Worm (Caenorhabditis elegans): ENCODE data around the gene R160.4.

The R160.4 gene

ce11 chrX:4368800-4369199 is at the start of gene R160.4:
R160.4 (minus strand) TSS chrX:4368900.
- no peak for TF ChIP-seq pha-4 (tag; optimal IDR thresholded peaks at IDR 0.05)
- no peak for TF ChIP-seq sptf-1 (tag; optimal IDR thresholded peaks at IDR 0.05)
- no peak for TF ChIP-seq unc-120 (tag; optimal IDR thresholded peaks at IDR 0.05; ENCODE audit: poor library complexity, severe bottlenecking)
- TF ChIP-seq ceh-39 (tag; optimal IDR thresholded peaks at IDR 0.05) = no peak
- no peak for TF ChIP-seq cnd-1 (tag; optimal IDR thresholded peaks at IDR 0.05)
- no peak for TF ChIP-seq ztf-11 (tag; optimal IDR thresholded peaks at IDR 0.05)
- TF ChIP-seq sem-2 (GFP tag; optimal IDR thresholded peaks at IDR 0.05) = no peak
- TF ChIP-seq tbx-8 (GFP tag; optimal IDR thresholded peaks at IDR 0.05) = no peak
- TF ChIP-seq mep-1 (tag; optimal IDR thresholded peaks at IDR 0.05) = no peak
- no peak for TF ChIP-seq blmp-1 (tag; optimal IDR thresholded peaks at IDR 0.05)
- no peak for TF ChIP-seq nhr-76 (tag; optimal IDR thresholded peaks at IDR 0.05)
- no peak for TF ChIP-seq nhr-12 (tag; optimal IDR thresholded peaks at IDR 0.05)
- no peak for TF ChIP-seq hlh-1 (tag; optimal IDR thresholded peaks at IDR 0.05)
- no peak for TF ChIP-seq elt-3 (tag; optimal IDR thresholded peaks at IDR 0.05)
- no peak for TF ChIP-seq unc-62 (GFP tag; optimal IDR thresholded peaks at IDR 0.05)

- TF ChIP-seq elt-1 (tag; optimal IDR thresholded peaks at IDR 0.05; ENCODE audit: borderline replicate concordance, insufficient read depth) = no peak
- TF ChIP-seq zip-8 (tag; optimal IDR thresholded peaks at IDR 0.05) = no peak
- no peak for TF ChIP-seq mab-5 (tag; optimal IDR thresholded peaks at IDR 0.05)
- TF ChIP-seq nhr-12 (tag; optimal IDR thresholded peaks at IDR 0.05) = no peak
- TF ChIP-seq unc-62 (GFP tag; optimal IDR thresholded peaks at IDR 0.05) = no peak
- TF ChIP-seq sem-2 (GFP tag; optimal IDR thresholded peaks at IDR 0.05) = no peak
- peak; percentile 76 for TF ChIP-seq ces-1 (GFP tag; optimal IDR thresholded peaks at IDR 0.05)
- no peak for TF ChIP-seq tbx-8 (GFP tag; optimal IDR thresholded peaks at IDR 0.05)
Measured at ce11 chrX:4415289-4415688, 46.6 kb upstream of the R160.4 start.

DNA sequence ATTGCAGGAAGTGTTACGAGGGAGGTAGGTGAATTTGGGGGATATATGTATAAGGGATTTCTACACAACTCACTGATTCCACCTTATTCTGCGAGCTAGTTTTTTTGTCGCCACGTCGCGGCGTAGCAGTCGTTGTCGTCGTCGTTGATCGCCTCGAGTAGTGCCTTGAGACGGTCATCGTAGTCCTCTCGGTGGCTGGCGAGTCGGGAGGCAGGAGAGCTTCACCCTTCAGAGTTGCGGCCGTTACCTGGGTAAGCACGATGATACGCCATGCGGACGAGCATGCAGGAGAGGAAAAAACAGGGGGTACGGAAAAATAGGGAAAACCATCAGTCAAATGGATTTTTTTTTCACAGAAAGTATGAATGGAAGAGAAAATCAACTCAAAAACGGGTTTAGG is 44.5 kb upstream of the R160.4 start:
- TF ChIP-seq nhr-28 (tag; optimal IDR thresholded peaks at IDR 0.05) = no peak
- no peak for TF ChIP-seq unc-39 (tag; optimal IDR thresholded peaks at IDR 0.05)
- TF ChIP-seq mls-2 (tag; optimal IDR thresholded peaks at IDR 0.05) = no peak
- TF ChIP-seq mep-1 (tag; optimal IDR thresholded peaks at IDR 0.05) = no peak
- TF ChIP-seq unc-62 (GFP tag; optimal IDR thresholded peaks at IDR 0.05) = no peak
- no peak for TF ChIP-seq sptf-1 (tag; optimal IDR thresholded peaks at IDR 0.05)
- no peak for TF ChIP-seq blmp-1 (tag; optimal IDR thresholded peaks at IDR 0.05)
- TF ChIP-seq sem-2 (GFP tag; optimal IDR thresholded peaks at IDR 0.05) = no peak
- no peak for TF ChIP-seq ceh-43 (GFP tag; optimal IDR thresholded peaks at IDR 0.05)
- no peak for TF ChIP-seq nhr-2 (tag; optimal IDR thresholded peaks at IDR 0.05)
- no peak for TF ChIP-seq nhr-237 (tag; optimal IDR thresholded peaks at IDR 0.05)
- no peak for TF ChIP-seq lin-32 (GFP tag; optimal IDR thresholded peaks at IDR 0.05)
- no peak for TF ChIP-seq ham-2 (GFP tag; optimal IDR thresholded peaks at IDR 0.05)

ce11 chrX:4410280-4410911 is 41.7 kb upstream of the R160.4 start:
- TF ChIP-seq pha-4 (tag; optimal IDR thresholded peaks at IDR 0.05) = no peak
- no peak for TF ChIP-seq ceh-43 (GFP tag; optimal IDR thresholded peaks at IDR 0.05)
- no peak for TF ChIP-seq mep-1 (tag; optimal IDR thresholded peaks at IDR 0.05)
- TF ChIP-seq flh-1 (GFP tag; optimal IDR thresholded peaks at IDR 0.05) = no peak
- no peak for TF ChIP-seq tbx-8 (GFP tag; optimal IDR thresholded peaks at IDR 0.05)
- no peak for TF ChIP-seq cnd-1 (tag; optimal IDR thresholded peaks at IDR 0.05)
- no peak for TF ChIP-seq ztf-11 (tag; optimal IDR thresholded peaks at IDR 0.05)
- TF ChIP-seq unc-39 (tag; optimal IDR thresholded peaks at IDR 0.05) = no peak
- TF ChIP-seq elt-3 (tag; optimal IDR thresholded peaks at IDR 0.05) = no peak
- TF ChIP-seq ham-2 (GFP tag; optimal IDR thresholded peaks at IDR 0.05) = no peak
- no peak for TF ChIP-seq mab-5 (tag; optimal IDR thresholded peaks at IDR 0.05)
- no peak for TF ChIP-seq ceh-83 (GFP tag; optimal IDR thresholded peaks at IDR 0.05)
- no peak for TF ChIP-seq snpc-4 (tag; optimal IDR thresholded peaks at IDR 0.05)
- no peak for TF ChIP-seq sem-2 (GFP tag; optimal IDR thresholded peaks at IDR 0.05)
- TF ChIP-seq ces-1 (GFP tag; optimal IDR thresholded peaks at IDR 0.05) = no peak

DNA sequence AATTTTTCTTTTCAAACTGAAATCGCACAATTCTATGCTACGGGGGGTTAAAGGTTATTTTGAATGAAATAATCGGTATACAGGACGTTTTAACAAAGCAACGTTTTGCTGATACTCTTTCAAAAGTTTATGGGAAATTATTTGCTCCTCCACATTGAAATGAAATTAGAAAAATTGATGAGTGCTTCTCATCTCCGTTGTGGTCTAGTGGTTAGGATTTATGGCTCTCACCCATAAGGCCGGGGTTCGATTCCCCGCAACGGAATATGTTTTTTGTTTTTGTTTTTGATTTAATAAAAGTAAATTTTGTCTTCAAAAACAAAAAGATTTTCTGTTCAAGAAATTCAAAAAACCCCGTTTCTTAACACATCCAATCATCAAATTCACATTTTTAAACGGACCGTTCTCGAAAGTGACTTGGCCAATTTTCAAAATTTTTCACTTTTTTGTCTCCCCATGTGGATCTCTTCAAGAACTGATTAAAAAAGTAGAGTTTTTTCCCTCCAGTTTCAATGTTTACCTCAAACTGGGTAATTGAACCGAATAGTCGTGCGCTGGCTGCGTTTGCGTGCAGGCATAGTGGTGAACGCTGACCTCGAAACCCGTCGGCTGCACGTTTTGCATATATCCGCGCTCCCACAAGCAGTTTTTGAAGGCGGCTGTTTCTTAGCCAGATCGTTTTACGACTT is 41.0 kb upstream of the R160.4 start:
- TF ChIP-seq lin-32 (GFP tag; optimal IDR thresholded peaks at IDR 0.05) (no peak), ceh-83 (GFP tag; optimal IDR thresholded peaks at IDR 0.05) (no peak), nhr-237 (tag; optimal IDR thresholded peaks at IDR 0.05) (no peak), sem-2 (GFP tag; optimal IDR thresholded peaks at IDR 0.05) (no peak), sptf-1 (tag; optimal IDR thresholded peaks at IDR 0.05) (no peak), pha-4 (tag; optimal IDR thresholded peaks at IDR 0.05) (no peak), mep-1 (tag; optimal IDR thresholded peaks at IDR 0.05) (no peak), nhr-2 (tag; optimal IDR thresholded peaks at IDR 0.05) (no peak), flh-1 (GFP tag; optimal IDR thresholded peaks at IDR 0.05) (no peak)

Measured in whole organism, mixed stage, embryonic.